Worm (Caenorhabditis elegans): ENCODE data around the gene npr-22.

Gene npr-22

DNA sequence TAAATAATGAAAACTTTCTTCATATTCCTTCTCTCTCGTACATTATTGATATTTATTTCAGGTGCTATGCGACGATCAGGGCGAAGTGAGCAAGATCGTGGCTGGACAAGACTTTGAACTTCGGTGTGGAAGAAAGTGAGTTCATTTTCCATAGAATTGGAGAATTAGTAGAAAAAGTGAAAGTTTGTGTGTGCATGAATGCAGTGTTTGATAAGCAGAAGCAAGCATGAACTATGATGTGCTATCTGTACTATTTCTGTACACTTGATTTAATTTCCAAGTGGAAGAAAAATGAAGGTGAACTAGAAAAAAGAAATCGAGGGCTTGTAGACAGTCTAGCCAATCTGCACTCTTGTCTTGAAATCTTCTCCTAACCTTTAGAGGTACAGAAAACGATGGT, 27.2 kb upstream of the npr-22 start:
- no peak for TF ChIP-seq egl-27 (tag; optimal IDR thresholded peaks at IDR 0.05)
- peak; percentile 85 for TF ChIP-seq sma-9 (GFP tag; optimal IDR thresholded peaks at IDR 0.05)
- TF ChIP-seq sma-9 (tag; optimal IDR thresholded peaks at IDR 0.05), result no peak
- TF ChIP-seq sma-3 (GFP tag; optimal IDR thresholded peaks at IDR 0.05), result peak; percentile 22
- no peak for TF ChIP-seq lsy-2 (tag; optimal IDR thresholded peaks at IDR 0.05)
- peak; percentile 67 for TF ChIP-seq blmp-1 (tag; optimal IDR thresholded peaks at IDR 0.05; ENCODE audit: insufficient read depth)
- TF ChIP-seq dmd-4 (tag; optimal IDR thresholded peaks at IDR 0.05), result no peak
- peak; percentile 11 for TF ChIP-seq crh-2 (tag; optimal IDR thresholded peaks at IDR 0.05)
- TF ChIP-seq fos-1 (tag; optimal IDR thresholded peaks at IDR 0.05), result peak; percentile 75
- no peak for TF ChIP-seq R02D3.7 (tag; optimal IDR thresholded peaks at IDR 0.05)

DNA sequence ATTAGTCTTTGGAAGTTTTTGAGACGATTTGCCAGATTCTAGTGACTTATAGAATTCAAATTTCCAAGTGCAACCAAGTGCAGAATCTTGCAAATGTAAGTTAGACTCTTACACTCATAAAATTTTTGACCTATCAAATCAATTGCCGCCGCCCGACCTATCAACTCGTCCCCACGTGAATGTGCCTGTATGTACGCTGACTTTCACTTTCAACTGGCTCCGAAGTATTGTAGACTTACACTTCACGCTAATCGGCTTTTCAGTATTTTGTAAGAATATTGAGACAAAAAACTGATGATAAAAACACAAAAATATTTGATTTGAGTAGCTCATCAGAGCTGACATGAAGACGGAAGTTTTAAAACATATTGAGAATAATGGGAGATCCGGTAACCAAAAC, 26.4 kb upstream of the npr-22 start:
- TF ChIP-seq sem-4 (tag; optimal IDR thresholded peaks at IDR 0.05), result no peak
- no peak for TF ChIP-seq ceh-82 (tag; optimal IDR thresholded peaks at IDR 0.05)
- TF ChIP-seq sma-3 (GFP tag; optimal IDR thresholded peaks at IDR 0.05), result peak; percentile 9
- TF ChIP-seq aly-2 (tag; optimal IDR thresholded peaks at IDR 0.05), result no peak
- TF ChIP-seq dmd-4 (tag; optimal IDR thresholded peaks at IDR 0.05), result no peak
- TF ChIP-seq fos-1 (tag; optimal IDR thresholded peaks at IDR 0.05), result peak; percentile 31
- no peak for TF ChIP-seq mbf-1 (tag; optimal IDR thresholded peaks at IDR 0.05)
- peak; percentile 73 for TF ChIP-seq sma-9 (GFP tag; optimal IDR thresholded peaks at IDR 0.05)
- no peak for TF ChIP-seq sma-9 (tag; optimal IDR thresholded peaks at IDR 0.05)
- TF ChIP-seq blmp-1 (tag; optimal IDR thresholded peaks at IDR 0.05; ENCODE audit: insufficient read depth), result peak; percentile 57
- TF ChIP-seq zag-1 (tag; optimal IDR thresholded peaks at IDR 0.05), result no peak
- no peak for TF ChIP-seq alr-1 (tag; optimal IDR thresholded peaks at IDR 0.05)
- no peak for TF ChIP-seq nhr-23 (tag; optimal IDR thresholded peaks at IDR 0.05)
- TF ChIP-seq unc-62 (GFP tag; optimal IDR thresholded peaks at IDR 0.05), result no peak
- TF ChIP-seq lin-39 (tag; optimal IDR thresholded peaks at IDR 0.05), result no peak
- TF ChIP-seq nhr-77 (tag; optimal IDR thresholded peaks at IDR 0.05), result no peak
- TF ChIP-seq elt-3 (tag; optimal IDR thresholded peaks at IDR 0.05), result no peak
- TF ChIP-seq mdl-1 (tag; optimal IDR thresholded peaks at IDR 0.05), result peak in 1 of 2 experiments; percentile 19

DNA sequence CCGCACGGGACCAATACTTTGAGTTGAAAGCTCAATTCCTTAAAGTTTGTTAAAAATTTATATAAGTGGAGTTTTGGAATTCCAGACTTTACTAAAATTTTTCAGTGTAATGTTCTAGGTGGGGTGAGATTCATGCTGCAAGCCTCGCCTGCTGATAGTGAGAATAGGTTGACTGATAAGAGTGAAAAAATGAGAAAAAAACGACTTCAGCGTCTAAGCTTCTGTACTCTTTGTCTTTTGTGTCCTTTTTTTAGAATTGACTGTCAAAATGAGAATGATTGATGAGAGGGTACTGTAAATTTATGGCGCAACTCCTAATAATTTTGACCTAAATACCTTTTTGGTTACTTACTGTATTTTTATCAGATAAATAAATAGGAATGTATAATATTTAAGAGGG, 25.0 kb upstream of the npr-22 start:
- peak; percentile 25 for TF ChIP-seq fos-1 (tag; optimal IDR thresholded peaks at IDR 0.05)
- TF ChIP-seq mbf-1 (tag; optimal IDR thresholded peaks at IDR 0.05), result no peak

ce11 chrIV:8534997-8535414, 24.2 kb upstream of the npr-22 start:
- TF ChIP-seq nhr-25 (tag; optimal IDR thresholded peaks at IDR 0.05), result peak; percentile 67
- peak; percentile 34 for TF ChIP-seq nhr-6 (tag; optimal IDR thresholded peaks at IDR 0.05)
- no peak for TF ChIP-seq skn-1 (tag; optimal IDR thresholded peaks at IDR 0.05)
- TF ChIP-seq snpc-4 (tag; optimal IDR thresholded peaks at IDR 0.05), result peak; percentile 21
- peak; percentile 0 for TF ChIP-seq C34F6.9 (tag; optimal IDR thresholded peaks at IDR 0.05)
- peak; percentile 80 for TF ChIP-seq nhr-129 (tag; optimal IDR thresholded peaks at IDR 0.05)
- TF ChIP-seq sma-3 (GFP tag; optimal IDR thresholded peaks at IDR 0.05), result peak; percentile 76
- peak; percentile 80 for TF ChIP-seq ama-1 (optimal IDR thresholded peaks at IDR 0.05)
- no peak for TF ChIP-seq unc-55 (GFP tag; optimal IDR thresholded peaks at IDR 0.05)
- no peak for TF ChIP-seq lin-39 (tag; optimal IDR thresholded peaks at IDR 0.05)
- TF ChIP-seq peb-1 (tag; optimal IDR thresholded peaks at IDR 0.05), result no peak
- TF ChIP-seq R02D3.7 (tag; optimal IDR thresholded peaks at IDR 0.05), result no peak
- TF ChIP-seq blmp-1 (tag; optimal IDR thresholded peaks at IDR 0.05; ENCODE audit: insufficient read depth), result peak; percentile 76
- no peak for TF ChIP-seq mbf-1 (tag; optimal IDR thresholded peaks at IDR 0.05)
- TF ChIP-seq fos-1 (tag; optimal IDR thresholded peaks at IDR 0.05), result peak; percentile 75
- peak; percentile 40 for TF ChIP-seq lin-13 (GFP tag; optimal IDR thresholded peaks at IDR 0.05)
- TF ChIP-seq F13H6.1 (tag; optimal IDR thresholded peaks at IDR 0.05), result peak; percentile 68
- no peak for TF ChIP-seq nhr-23 (tag; optimal IDR thresholded peaks at IDR 0.05)
- no peak for TF ChIP-seq nhr-10 (tag; optimal IDR thresholded peaks at IDR 0.05)
- peak; percentile 72 for TF ChIP-seq crh-2 (tag; optimal IDR thresholded peaks at IDR 0.05)
- TF ChIP-seq Y55F3AM.14 (GFP tag; optimal IDR thresholded peaks at IDR 0.05), result peak; percentile 43
- peak in 1 of 2 experiments; percentile 75 for TF ChIP-seq lsy-2 (tag; optimal IDR thresholded peaks at IDR 0.05)
- TF ChIP-seq mdl-1 (tag; optimal IDR thresholded peaks at IDR 0.05), result peak; percentile 36 to 69
- TF ChIP-seq sma-9 (GFP tag; optimal IDR thresholded peaks at IDR 0.05), result peak; percentile 86
- no peak for TF ChIP-seq sma-9 (tag; optimal IDR thresholded peaks at IDR 0.05)
- TF ChIP-seq nhr-77 (tag; optimal IDR thresholded peaks at IDR 0.05), result no peak
- no peak for TF ChIP-seq nhr-12 (tag; optimal IDR thresholded peaks at IDR 0.05)
- TF ChIP-seq ceh-82 (tag; optimal IDR thresholded peaks at IDR 0.05), result no peak
- TF ChIP-seq ZK546.5 (tag; optimal IDR thresholded peaks at IDR 0.05), result no peak
- no peak for TF ChIP-seq ceh-16 (tag; optimal IDR thresholded peaks at IDR 0.05)
- TF ChIP-seq nhr-21 (tag; optimal IDR thresholded peaks at IDR 0.05), result peak; percentile 62
- TF ChIP-seq gmeb-1 (tag; optimal IDR thresholded peaks at IDR 0.05), result no peak
- TF ChIP-seq elt-3 (tag; optimal IDR thresholded peaks at IDR 0.05), result no peak
- TF ChIP-seq ztf-1 (GFP tag; conservative IDR thresholded peaks at IDR 0.05), result no peak
- TF ChIP-seq nhr-237 (tag; optimal IDR thresholded peaks at IDR 0.05), result no peak
- no peak for TF ChIP-seq aly-2 (tag; optimal IDR thresholded peaks at IDR 0.05)
- TF ChIP-seq nhr-11 (tag; optimal IDR thresholded peaks at IDR 0.05), result no peak

All from whole organism, L2 larva.